Worm (Caenorhabditis elegans) whole organism, early embryonic: Measurements from ENCODE around the gene jkk-1.

Experiments used
- F13C5.2 ChIP-seq: sonication (generic microtip); optimal IDR thresholded peaks from 2 replicates; lab custom pipeline; 2017; ENCODE audit warnings: mild to moderate bottlenecking, missing genetic modification characterization, inconsistent platforms, missing compliant biosample characterization
- aly-1 ChIP-seq: sonication (generic microtip); optimal IDR thresholded peaks from 2 replicates; lab custom pipeline; 2016; ENCODE audit warnings: missing genetic modification characterization, missing compliant biosample characterization
- ama-1 ChIP-seq: fragments of 150-350 bp; optimal IDR thresholded peaks from 2 replicates; lab custom pipeline; 2014
- ceh-13 ChIP-seq: fragments of 200-800 bp; sonication (Bioruptor generic); optimal IDR thresholded peaks from 2 replicates; lab custom pipeline; 2018; ENCODE audit warnings: mild to moderate bottlenecking, missing genetic modification characterization, missing compliant biosample characterization
- ceh-36 ChIP-seq: sonication (generic microtip); optimal IDR thresholded peaks from 2 replicates; lab custom pipeline; 2016; ENCODE audit warnings: missing genetic modification characterization, inconsistent platforms, missing compliant biosample characterization
- ets-7 ChIP-seq: sonication (generic microtip); optimal IDR thresholded peaks from 2 replicates; lab custom pipeline; 2016; ENCODE audit warnings: missing genotype, missing genetic modification characterization, missing compliant biosample characterization
- hmg-4 ChIP-seq: fragments of 200-800 bp; sonication (Bioruptor generic); optimal IDR thresholded peaks from 2 replicates; lab custom pipeline; 2018; ENCODE audit warnings: mild to moderate bottlenecking, missing genetic modification characterization, missing compliant biosample characterization
- pes-1 ChIP-seq: fragments of 200-800 bp; sonication (Bioruptor generic); IDR thresholded peaks from 2 replicates; pipeline ENCODE4 v1.3.6; 2022; ENCODE audit warnings: missing genetic modification reagents, missing genetic modification characterization, missing compliant biosample characterization
- sea-1 ChIP-seq: fragments of 200-800 bp; sonication (Bioruptor generic); conservative IDR thresholded peaks from 2 replicates; pipeline ENCODE4 v1.3.6; 2022; ENCODE audit warnings: missing genetic modification characterization, missing compliant biosample characterization
- tbx-11 ChIP-seq: fragments of 200-800 bp; sonication (Bioruptor generic); IDR thresholded peaks from 2 replicates; pipeline ENCODE4 v1.3.6; 2022; ENCODE audit warnings: missing genetic modification characterization, missing compliant biosample characterization

- TF ChIP-seq ceh-13 (GFP tag; lab: Kevin White, UChicago): no peak
- TF ChIP-seq pes-1 (GFP tag; lab: Robert Waterston, UW): no peak
- no peak for TF ChIP-seq aly-1
- TF ChIP-seq tbx-11 (GFP tag; lab: Robert Waterston, UW): no peak
- no peak for TF ChIP-seq ets-7 (tag; lab: Kevin White, UChicago)
- TF ChIP-seq hmg-4: no peak
- no peak for TF ChIP-seq ceh-36
- TF ChIP-seq ama-1 (lab: Kevin White, UChicago): no peak
- TF ChIP-seq F13C5.2: no peak
- no peak for TF ChIP-seq sea-1 (GFP tag; lab: Robert Waterston, UW)
Measured at ce11 chrX:5323287-5323686, 45.0 kb upstream of the jkk-1 start, which contains the start of gene sto-2.
